Fruit fly (Drosophila melanogaster) whole organism, embryonic: Measurements from ENCODE around the gene Cdc6.

ENCODE experiments used
- Blimp-1 ChIP-seq: fragments of 200-800 bp; sonication (Bioruptor generic); optimal IDR thresholded peaks from 3 replicates; lab custom pipeline; 2018; ENCODE audit warnings: missing biosample characterization, missing genetic modification characterization, mild to moderate bottlenecking, moderate library complexity, missing genetic modification reagents
- CG10979 ChIP-seq: fragments of 200-800 bp; sonication (Bioruptor generic); optimal IDR thresholded peaks from 2 replicates; lab custom pipeline; 2018; ENCODE audit warnings: missing biosample characterization, mild to moderate bottlenecking, missing genetic modification characterization, moderate library complexity
- CG11398 ChIP-seq: fragments of 200-800 bp; sonication (Bioruptor generic); optimal IDR thresholded peaks from 2 replicates; lab custom pipeline; 2016; ENCODE audit warnings: missing biosample characterization, missing genetic modification characterization
- CG12071 ChIP-seq: fragments of 200-800 bp; sonication (Bioruptor generic); optimal IDR thresholded peaks from 3 replicates; lab custom pipeline; 2018; ENCODE audit warnings: missing biosample characterization, mild to moderate bottlenecking, missing genetic modification characterization
- CG1233 ChIP-seq: fragments of 200-800 bp; sonication (Bioruptor generic); optimal IDR thresholded peaks from 4 replicates; lab custom pipeline; 2018; ENCODE audit warnings: missing biosample characterization, mild to moderate bottlenecking, missing genetic modification characterization
- CG12942 ChIP-seq: fragments of 200-800 bp; sonication (Bioruptor generic); optimal IDR thresholded peaks from 3 replicates; lab custom pipeline; 2016; ENCODE audit warnings: missing biosample characterization, missing genetic modification characterization
- CG13424 ChIP-seq: fragments of 200-800 bp; sonication (Bioruptor generic); optimal IDR thresholded peaks from 2 replicates; lab custom pipeline; 2019; ENCODE audit warnings: missing biosample characterization, mild to moderate bottlenecking, missing genetic modification characterization, moderate library complexity
- CG13624 ChIP-seq: fragments of 200-800 bp; sonication (Bioruptor generic); optimal IDR thresholded peaks from 2 replicates; lab custom pipeline; 2016; ENCODE audit warnings: missing biosample characterization, missing genetic modification characterization
- CG14965 ChIP-seq: fragments of 200-800 bp; sonication (Bioruptor generic); optimal IDR thresholded peaks from 2 replicates; lab custom pipeline; 2016; ENCODE audit warnings: missing biosample characterization, missing genetic modification characterization, borderline replicate concordance
- CG15479 ChIP-seq: fragments of 200-800 bp; sonication (Bioruptor generic); optimal IDR thresholded peaks from 3 replicates; lab custom pipeline; 2019; ENCODE audit warnings: missing biosample characterization, mild to moderate bottlenecking, missing genetic modification characterization, moderate library complexity
- CG16813 ChIP-seq: fragments of 200-800 bp; sonication (Bioruptor generic); IDR thresholded peaks from 3 replicates; pipeline ENCODE4 v1.3.6; 2022; ENCODE audit warnings: missing biosample characterization, missing genetic modification characterization; ENCODE audit not compliant: partially characterized antibody
- CG30020 ChIP-seq: fragments of 200-800 bp; optimal IDR thresholded peaks from 2 replicates; lab custom pipeline; 2019; ENCODE audit warnings: missing biosample characterization, mild to moderate bottlenecking, missing genetic modification characterization, moderate library complexity
- CG3065 ChIP-seq: fragments of 200-800 bp; sonication (Bioruptor generic); optimal IDR thresholded peaks from 2 replicates; lab custom pipeline; 2016; ENCODE audit warnings: missing biosample characterization, missing genetic modification characterization
- CG31365 ChIP-seq: fragments of 200-800 bp; sonication (Bioruptor generic); optimal IDR thresholded peaks from 2 replicates; lab custom pipeline; 2018; ENCODE audit warnings: missing biosample characterization, mild to moderate bottlenecking, missing genetic modification characterization
- CG34422 ChIP-seq: fragments of 200-800 bp; sonication (Bioruptor generic); IDR thresholded peaks from 3 replicates; pipeline ENCODE4 v1.3.6; 2022; ENCODE audit warnings: missing biosample characterization, missing genetic modification characterization
- CG6813 ChIP-seq: fragments of 200-800 bp; sonication (Bioruptor generic); optimal IDR thresholded peaks from 2 replicates; lab custom pipeline; 2017; ENCODE audit warnings: missing biosample characterization, missing genetic modification characterization, mild to moderate bottlenecking, moderate library complexity, missing genetic modification reagents
- CG8944 ChIP-seq: fragments of 200-800 bp; sonication (Bioruptor generic); optimal IDR thresholded peaks from 3 replicates; lab custom pipeline; 2016; ENCODE audit warnings: missing biosample characterization, missing genetic modification characterization
- Dp ChIP-seq: fragments of 200-800 bp; sonication (Bioruptor generic); optimal IDR thresholded peaks from 2 replicates; lab custom pipeline; 2018; ENCODE audit warnings: missing biosample characterization, mild to moderate bottlenecking, missing genetic modification characterization, moderate library complexity
- Drgx ChIP-seq: fragments of 200-800 bp; sonication (Bioruptor generic); IDR thresholded peaks from 2 replicates; pipeline ENCODE4 v1.3.6; 2022; ENCODE audit warnings: missing biosample characterization, missing genetic modification characterization
- Elba2 ChIP-seq: fragments of 200-800 bp; sonication (Bioruptor generic); optimal IDR thresholded peaks from 3 replicates; lab custom pipeline; 2016; ENCODE audit warnings: missing biosample characterization, missing genetic modification characterization
- HLH4C ChIP-seq: fragments of 200-800 bp; sonication (Bioruptor generic); IDR thresholded peaks from 3 replicates; pipeline ENCODE4 v1.3.6; 2022; ENCODE audit warnings: missing biosample characterization, missing genetic modification characterization; ENCODE audit not compliant: partially characterized antibody
- Hr39 ChIP-seq: fragments of >200 bp; optimal IDR thresholded peaks from 2 replicates; lab custom pipeline; 2017
- PHDP ChIP-seq: fragments of 200-800 bp; sonication (Bioruptor generic); optimal IDR thresholded peaks from 3 replicates; lab custom pipeline; 2018; ENCODE audit warnings: missing biosample characterization, mild to moderate bottlenecking, missing genetic modification characterization, moderate library complexity
- Sin3A ChIP-seq: fragments of >200 bp; optimal IDR thresholded peaks from 2 replicates; lab custom pipeline; 2018
- ac ChIP-seq: fragments of 200-800 bp; sonication (Bioruptor generic); optimal IDR thresholded peaks from 3 replicates; lab custom pipeline; 2017; ENCODE audit warnings: missing biosample characterization, mild to moderate bottlenecking, missing genetic modification characterization
- aop ChIP-seq: fragments of 200-800 bp; sonication (Bioruptor generic); IDR thresholded peaks from 2 replicates; pipeline ENCODE4 v1.3.6; 2022; ENCODE audit warnings: missing biosample characterization, missing genetic modification characterization
- ase ChIP-seq: fragments of 200-800 bp; sonication (Bioruptor generic); IDR thresholded peaks from 3 replicates; pipeline ENCODE4 v1.3.6; 2022; ENCODE audit warnings: missing biosample characterization, missing genetic modification characterization
- ato ChIP-seq: fragments of 200-800 bp; sonication (Bioruptor generic); IDR thresholded peaks from 2 replicates; pipeline ENCODE4 v1.3.6; 2022; ENCODE audit warnings: missing biosample characterization, missing genetic modification characterization; ENCODE audit not compliant: partially characterized antibody
- bab2 ChIP-seq: fragments of 200-800 bp; sonication (Bioruptor generic); optimal IDR thresholded peaks from 2 replicates; lab custom pipeline; 2016; ENCODE audit warnings: missing biosample characterization, missing genetic modification characterization
- cas ChIP-seq: fragments of 200-800 bp; sonication (Bioruptor generic); IDR thresholded peaks from 2 replicates; pipeline ENCODE4 v1.3.6; 2022; ENCODE audit warnings: missing biosample characterization, missing genetic modification characterization
- chif ChIP-seq, 2 experiments: fragments of 200-800 bp; sonication (Bioruptor generic); optimal IDR thresholded peaks; 3 replicates each; lab custom pipeline; 2016; ENCODE audit warnings: missing biosample characterization in 2 of 2, missing genetic modification characterization in 2 of 2
- dimm ChIP-seq: fragments of 200-800 bp; sonication (Bioruptor generic); IDR thresholded peaks from 2 replicates; pipeline ENCODE4 v1.3.6; 2022; ENCODE audit warnings: missing biosample characterization, missing genetic modification characterization
- disco-r ChIP-seq: fragments of 200-800 bp; sonication (Bioruptor generic); optimal IDR thresholded peaks from 2 replicates; lab custom pipeline; 2016; ENCODE audit warnings: missing biosample characterization, missing genetic modification characterization
- grn ChIP-seq: fragments of 200-800 bp; sonication (Bioruptor generic); optimal IDR thresholded peaks from 3 replicates; lab custom pipeline; 2017; ENCODE audit warnings: missing biosample characterization, missing genetic modification characterization
- gsb ChIP-seq: fragments of 200-800 bp; sonication (Bioruptor generic); IDR thresholded peaks from 2 replicates; pipeline ENCODE4 v1.3.6; 2022; ENCODE audit warnings: missing biosample characterization, missing genetic modification characterization
- jumu ChIP-seq: fragments of 200-800 bp; sonication (Bioruptor generic); optimal IDR thresholded peaks from 3 replicates; lab custom pipeline; 2016; ENCODE audit warnings: missing biosample characterization, missing genetic modification characterization
- lov ChIP-seq, 2 experiments: fragments of 200-800 bp in 1 of 2; fragments of >200 bp in 1 of 2; sonication (Bioruptor generic) in 1 of 2; IDR thresholded peaks in 1 of 2; optimal IDR thresholded peaks in 1 of 2; 2 replicates in 1 of 2; 3 replicates in 1 of 2; pipeline versions ENCODE4 v1.3.6 to Lab custom; 2017 to 2022; ENCODE audit warnings: missing biosample characterization in 1 of 2, missing genetic modification characterization in 1 of 2
- nerfin-1 ChIP-seq: fragments of 200-800 bp; sonication (Bioruptor generic); optimal IDR thresholded peaks from 3 replicates; lab custom pipeline; 2019; ENCODE audit warnings: missing biosample characterization, mild to moderate bottlenecking, missing genetic modification characterization, moderate library complexity
- nerfin-2 ChIP-seq: fragments of 200-800 bp; sonication (Bioruptor generic); IDR thresholded peaks from 2 replicates; pipeline ENCODE4 v1.3.6; 2022; ENCODE audit warnings: missing biosample characterization, missing genetic modification characterization; ENCODE audit not compliant: partially characterized antibody
- pb ChIP-seq: fragments of 200-800 bp; sonication (Bioruptor generic); optimal IDR thresholded peaks from 3 replicates; lab custom pipeline; 2016; ENCODE audit warnings: missing biosample characterization, missing genetic modification characterization
- salm ChIP-seq: fragments of 200-800 bp; sonication (Bioruptor generic); optimal IDR thresholded peaks from 2 replicates; lab custom pipeline; 2018; ENCODE audit warnings: missing biosample characterization, mild to moderate bottlenecking, missing genetic modification characterization
- sens-2 ChIP-seq: fragments of 200-800 bp; sonication (Bioruptor generic); IDR thresholded peaks from 2 replicates; pipeline ENCODE4 v1.3.6; 2022; ENCODE audit warnings: missing biosample characterization, missing genetic modification characterization
- slbo ChIP-seq: fragments of 200-800 bp; sonication (Bioruptor generic); IDR thresholded peaks from 2 replicates; pipeline ENCODE4 v1.3.6; 2022; ENCODE audit warnings: missing biosample characterization, missing genetic modification characterization
- sqz ChIP-seq: fragments of 200-800 bp; sonication (Bioruptor generic); optimal IDR thresholded peaks from 3 replicates; lab custom pipeline; 2018; ENCODE audit warnings: missing biosample characterization, mild to moderate bottlenecking, missing genetic modification characterization
- tap ChIP-seq: fragments of 200-800 bp; optimal IDR thresholded peaks from 3 replicates; lab custom pipeline; 2019; ENCODE audit warnings: missing biosample characterization, mild to moderate bottlenecking, missing genetic modification characterization, moderate library complexity
- ttk ChIP-seq: fragments of 200-800 bp; sonication (Bioruptor generic); IDR thresholded peaks from 2 replicates; pipeline ENCODE4 v2.1.2; 2022; ENCODE audit warnings: missing biosample characterization, missing genetic modification characterization
- unpg ChIP-seq: fragments of 200-800 bp; sonication (Bioruptor generic); optimal IDR thresholded peaks from 3 replicates; lab custom pipeline; 2018; ENCODE audit warnings: missing biosample characterization, mild to moderate bottlenecking, missing genetic modification characterization, moderate library complexity
- zf30C ChIP-seq: fragments of 200-800 bp; sonication (Bioruptor generic); optimal IDR thresholded peaks from 3 replicates; lab custom pipeline; 2018; ENCODE audit warnings: missing biosample characterization, mild to moderate bottlenecking, missing genetic modification characterization
- zfh2 ChIP-seq: fragments of 200-800 bp; sonication (Bioruptor generic); optimal IDR thresholded peaks from 2 replicates; lab custom pipeline; 2016; ENCODE audit warnings: missing biosample characterization, missing genetic modification characterization

Gene Cdc6

DNA sequence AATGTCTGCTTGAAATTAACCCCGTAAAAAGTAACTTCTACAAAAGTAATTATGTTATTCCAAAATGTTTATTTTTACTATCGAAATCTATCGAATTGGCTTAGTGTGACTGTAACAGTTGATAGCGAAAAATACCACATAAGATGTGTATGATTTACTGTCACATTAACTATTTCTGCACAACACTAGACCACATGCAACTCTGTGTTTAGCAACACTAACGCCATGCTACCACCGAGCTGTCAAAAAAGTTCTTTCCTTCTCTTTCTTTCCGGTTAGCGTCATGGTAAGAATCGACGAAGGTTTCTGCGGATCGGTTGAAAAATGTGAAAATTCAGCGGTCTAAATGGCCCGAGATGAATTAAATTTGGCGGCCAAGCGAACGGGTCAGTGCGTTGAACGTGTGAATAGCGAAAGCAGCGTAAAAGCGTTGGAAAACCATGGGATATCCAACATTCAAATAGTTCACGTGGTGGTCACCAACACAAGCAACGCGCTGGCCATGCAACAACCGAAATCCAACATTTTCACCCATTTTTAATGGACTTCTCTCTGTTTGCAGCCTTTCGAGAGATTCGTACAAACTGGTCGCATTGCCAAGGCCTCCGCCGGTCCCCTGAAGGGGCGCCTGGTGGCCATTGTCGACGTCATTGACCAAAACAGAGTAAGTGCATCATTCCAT lies 33.0 kb downstream of the Cdc6 start, which contains the start of the genes Nelf-E and RpL14 (continued):
- TF ChIP-seq lov (optimal IDR thresholded peaks at IDR 0.05; lab: Kevin White, UChicago): no peak
- peak; percentile 97 for TF ChIP-seq lov (GFP tag; IDR thresholded peaks at IDR 0.05; lab: Robert Waterston, UW)
- TF ChIP-seq CG14965 (GFP tag; lab: Kevin White, UChicago): peak; percentile 82
- TF ChIP-seq CG8944 (GFP tag; lab: Kevin White, UChicago): peak; percentile 90
- TF ChIP-seq sens-2 (GFP tag; lab: Robert Waterston, UW): peak; percentile 93
- peak; percentile 34 for TF ChIP-seq zf30C (GFP tag; lab: Kevin White, UChicago)
- TF ChIP-seq salm (tag; lab: Kevin White, UChicago): peak; percentile 89
- TF ChIP-seq sqz (GFP tag; lab: Kevin White, UChicago): no peak
- TF ChIP-seq Hr39 (lab: Kevin White, UChicago): no peak
- TF ChIP-seq aop: no peak; the same call in 1 of the 2 replicates
- TF ChIP-seq disco-r (GFP tag; lab: Kevin White, UChicago): peak; percentile 95
- peak; percentile 93 for TF ChIP-seq unpg (GFP tag; lab: Kevin White, UChicago)
- TF ChIP-seq chif (GFP tag; optimal IDR thresholded peaks at IDR 0.05; lab: Kevin White, UChicago): peak; percentile 88 to 96
- TF ChIP-seq Dp: peak; percentile 64
- peak; percentile 91 for TF ChIP-seq cas (GFP tag; lab: Robert Waterston, UW)
- no peak for TF ChIP-seq nerfin-2
- TF ChIP-seq CG31365: peak; percentile 92
- TF ChIP-seq CG15479 (GFP tag; lab: Kevin White, UChicago): peak; percentile 40
- peak; percentile 65 for TF ChIP-seq HLH4C
- TF ChIP-seq gsb (GFP tag; lab: Robert Waterston, UW): peak; percentile 82
- TF ChIP-seq ato (GFP tag; lab: Robert Waterston, UW): 0 out of 2 replicates have a peak, but pooled peaks have one; percentile 14
- TF ChIP-seq bab2 (GFP tag; lab: Kevin White, UChicago): peak; percentile 95
- TF ChIP-seq grn (GFP tag; lab: Kevin White, UChicago): no peak
- TF ChIP-seq jumu (GFP tag; lab: Kevin White, UChicago): peak; percentile 95
- TF ChIP-seq Blimp-1 (GFP tag; lab: Kevin White, UChicago): peak; percentile 79
- TF ChIP-seq tap (tag; lab: Kevin White, UChicago): peak; percentile 80
- TF ChIP-seq ase (GFP tag; lab: Robert Waterston, UW): peak; percentile 89
- TF ChIP-seq CG6813 (GFP tag; lab: Kevin White, UChicago): peak; percentile 98
- TF ChIP-seq Elba2 (GFP tag; lab: Kevin White, UChicago): no peak
- TF ChIP-seq CG12071 (GFP tag; lab: Kevin White, UChicago): peak; percentile 97
- TF ChIP-seq CG16813 (GFP tag; lab: Robert Waterston, UW): no peak; the same call in 1 of the 3 replicates
- peak; percentile 93 for TF ChIP-seq slbo (GFP tag; lab: Robert Waterston, UW)
- TF ChIP-seq Sin3A (lab: Kevin White, UChicago): peak; percentile 55
- TF ChIP-seq zfh2 (GFP tag; lab: Kevin White, UChicago): peak; percentile 94
- TF ChIP-seq nerfin-1: peak; percentile 92
- TF ChIP-seq CG30020 (tag; lab: Kevin White, UChicago): peak; percentile 83
- TF ChIP-seq ac (GFP tag; lab: Kevin White, UChicago): peak; percentile 92
- TF ChIP-seq CG1233 (GFP tag; lab: Kevin White, UChicago): peak; percentile 97
- peak; percentile 86 for TF ChIP-seq CG3065 (GFP tag; lab: Kevin White, UChicago)
- TF ChIP-seq CG10979 (tag; lab: Kevin White, UChicago): peak; percentile 86
- TF ChIP-seq CG13424 (tag; lab: Kevin White, UChicago): peak; percentile 83
- peak; percentile 93 for TF ChIP-seq CG34422 (GFP tag; lab: Robert Waterston, UW)
- TF ChIP-seq CG12942: peak; percentile 79
- TF ChIP-seq Drgx (GFP tag; lab: Robert Waterston, UW): peak; percentile 75
- peak; percentile 97 for TF ChIP-seq pb
- peak; percentile 90 for TF ChIP-seq ttk (GFP tag; lab: Robert Waterston, UW)
- peak; percentile 85 for TF ChIP-seq dimm (GFP tag; lab: Robert Waterston, UW)
- TF ChIP-seq CG13624: peak; percentile 98
- peak; percentile 95 for TF ChIP-seq PHDP (tag; lab: Kevin White, UChicago)
- TF ChIP-seq CG11398: peak; percentile 98
